Worm (Caenorhabditis elegans) whole organism, mixed stage, embryonic: ENCODE results near the gene tmc-1.

Experiments used
- M03D4.4 ChIP-seq: sonication (generic microtip); optimal IDR thresholded peaks from 2 replicates; lab custom pipeline; 2017; ENCODE audit warnings: mild to moderate bottlenecking, missing genetic modification characterization, missing compliant biosample characterization
- blmp-1 ChIP-seq: fragments of 150-350 bp; optimal IDR thresholded peaks from 2 replicates; lab custom pipeline; 2014; ENCODE audit warnings: missing biosample characterization, missing genetic modification characterization
- ceh-39 ChIP-seq: fragments of 150-350 bp; optimal IDR thresholded peaks from 2 replicates; lab custom pipeline; 2014; ENCODE audit warnings: missing biosample characterization, missing genetic modification characterization
- ceh-83 ChIP-seq: fragments of 200-800 bp; sonication (Bioruptor generic); optimal IDR thresholded peaks from 2 replicates; lab custom pipeline; 2018; ENCODE audit warnings: mild to moderate bottlenecking, missing genetic modification characterization, missing compliant biosample characterization
- ces-1 ChIP-seq: fragments of 150-350 bp; optimal IDR thresholded peaks from 2 replicates; lab custom pipeline; 2014; ENCODE audit warnings: missing biosample characterization, missing genetic modification reagents, missing genetic modification characterization
- cnd-1 ChIP-seq: fragments of 200-800 bp; sonication (Bioruptor generic); optimal IDR thresholded peaks from 2 replicates; lab custom pipeline; 2018; ENCODE audit warnings: mild to moderate bottlenecking, missing genetic modification characterization, missing compliant biosample characterization
- drap-1 ChIP-seq: fragments of 200-800 bp; sonication (Bioruptor generic); optimal IDR thresholded peaks from 3 replicates; lab custom pipeline; 2018; ENCODE audit warnings: mild to moderate bottlenecking, missing genetic modification characterization, missing compliant biosample characterization
- elt-1 ChIP-seq: sonication (generic microtip); optimal IDR thresholded peaks from 2 replicates; lab custom pipeline; 2017; ENCODE audit warnings: missing genetic modification characterization, mild to moderate bottlenecking, missing compliant biosample characterization, antibody characterized with exemption, moderate library complexity, borderline replicate concordance; ENCODE audit not compliant: insufficient read depth
- elt-3 ChIP-seq: fragments of 150-350 bp; optimal IDR thresholded peaks from 2 replicates; lab custom pipeline; 2014; ENCODE audit warnings: missing biosample characterization, missing genetic modification characterization
- flh-1 ChIP-seq: fragments of 200-800 bp; sonication (Bioruptor generic); optimal IDR thresholded peaks from 2 replicates; lab custom pipeline; 2018; ENCODE audit warnings: mild to moderate bottlenecking, missing genetic modification characterization, moderate library complexity, missing compliant biosample characterization
- ham-2 ChIP-seq: fragments of 200-800 bp; sonication (Bioruptor generic); optimal IDR thresholded peaks from 2 replicates; lab custom pipeline; 2018; ENCODE audit warnings: mild to moderate bottlenecking, missing genetic modification characterization, missing compliant biosample characterization
- hlh-1 ChIP-seq: fragments of 150-350 bp; optimal IDR thresholded peaks from 2 replicates; lab custom pipeline; 2014; ENCODE audit warnings: missing biosample characterization, missing genetic modification reagents, missing genetic modification characterization
- lin-13 ChIP-seq: fragments of 150-350 bp; optimal IDR thresholded peaks from 2 replicates; lab custom pipeline; 2014; ENCODE audit warnings: missing biosample characterization, missing genetic modification characterization
- lin-32 ChIP-seq: fragments of 200-800 bp; sonication (Bioruptor generic); optimal IDR thresholded peaks from 2 replicates; lab custom pipeline; 2018; ENCODE audit warnings: mild to moderate bottlenecking, missing genetic modification characterization, missing compliant biosample characterization
- lsy-2 ChIP-seq: fragments of 150-350 bp; optimal IDR thresholded peaks from 2 replicates; lab custom pipeline; 2014; ENCODE audit warnings: missing biosample characterization, missing genetic modification characterization
- mab-5 ChIP-seq: fragments of 150-350 bp; optimal IDR thresholded peaks from 2 replicates; lab custom pipeline; 2014; ENCODE audit warnings: missing biosample characterization, missing genetic modification characterization
- mep-1 ChIP-seq: fragments of 150-350 bp; optimal IDR thresholded peaks from 2 replicates; lab custom pipeline; 2017; ENCODE audit warnings: missing biosample characterization, missing genetic modification reagents, missing genetic modification characterization, inconsistent platforms
- mls-2 ChIP-seq: sonication (generic microtip); optimal IDR thresholded peaks from 2 replicates; lab custom pipeline; 2016; ENCODE audit warnings: mild to moderate bottlenecking, missing genetic modification characterization, moderate library complexity, missing compliant biosample characterization
- nhr-12 ChIP-seq: fragments of 150-350 bp; optimal IDR thresholded peaks from 2 replicates; lab custom pipeline; 2014; ENCODE audit warnings: missing biosample characterization, missing genetic modification characterization
- nhr-2 ChIP-seq: fragments of 150-350 bp; optimal IDR thresholded peaks from 2 replicates; lab custom pipeline; 2014; ENCODE audit warnings: missing biosample characterization, missing genetic modification characterization
- nhr-237 ChIP-seq: fragments of 150-350 bp; optimal IDR thresholded peaks from 2 replicates; lab custom pipeline; 2014; ENCODE audit warnings: missing biosample characterization, missing genetic modification characterization
- nhr-28 ChIP-seq: fragments of 150-350 bp; optimal IDR thresholded peaks from 2 replicates; lab custom pipeline; 2014; ENCODE audit warnings: missing biosample characterization, missing genetic modification characterization
- nhr-76 ChIP-seq: sonication (generic microtip); optimal IDR thresholded peaks from 2 replicates; lab custom pipeline; 2017; ENCODE audit warnings: missing biosample characterization, missing genetic modification characterization
- pha-4 ChIP-seq: fragments of 150-350 bp; optimal IDR thresholded peaks from 2 replicates; lab custom pipeline; 2018; ENCODE audit warnings: missing biosample characterization, missing genetic modification reagents, missing genetic modification characterization
- sem-2 ChIP-seq: fragments of 200-800 bp; sonication (Bioruptor generic); optimal IDR thresholded peaks from 2 replicates; lab custom pipeline; 2018; ENCODE audit warnings: mild to moderate bottlenecking, missing genetic modification characterization, missing compliant biosample characterization
- snpc-4 ChIP-seq: fragments of 150-350 bp; optimal IDR thresholded peaks from 2 replicates; lab custom pipeline; 2014; ENCODE audit warnings: missing biosample characterization, missing genetic modification characterization
- sptf-1 ChIP-seq: sonication (generic microtip); optimal IDR thresholded peaks from 2 replicates; lab custom pipeline; 2017; ENCODE audit warnings: mild to moderate bottlenecking, missing genetic modification characterization, moderate library complexity, missing compliant biosample characterization
- unc-120 ChIP-seq: sonication (generic microtip); optimal IDR thresholded peaks from 2 replicates; lab custom pipeline; 2017; ENCODE audit warnings: missing genetic modification characterization, missing compliant biosample characterization; ENCODE audit not compliant: poor library complexity, severe bottlenecking
- unc-62 ChIP-seq: fragments of 150-350 bp; optimal IDR thresholded peaks from 2 replicates; lab custom pipeline; 2014; ENCODE audit warnings: missing biosample characterization, missing genetic modification reagents, missing genetic modification characterization
- zip-8 ChIP-seq: fragments of 150-350 bp; optimal IDR thresholded peaks from 2 replicates; lab custom pipeline; 2014; ENCODE audit warnings: missing biosample characterization, missing genetic modification characterization
- ztf-11 ChIP-seq: fragments of 150-350 bp; optimal IDR thresholded peaks from 2 replicates; lab custom pipeline; 2014; ENCODE audit warnings: missing biosample characterization, missing genetic modification characterization

Gene tmc-1

DNA sequence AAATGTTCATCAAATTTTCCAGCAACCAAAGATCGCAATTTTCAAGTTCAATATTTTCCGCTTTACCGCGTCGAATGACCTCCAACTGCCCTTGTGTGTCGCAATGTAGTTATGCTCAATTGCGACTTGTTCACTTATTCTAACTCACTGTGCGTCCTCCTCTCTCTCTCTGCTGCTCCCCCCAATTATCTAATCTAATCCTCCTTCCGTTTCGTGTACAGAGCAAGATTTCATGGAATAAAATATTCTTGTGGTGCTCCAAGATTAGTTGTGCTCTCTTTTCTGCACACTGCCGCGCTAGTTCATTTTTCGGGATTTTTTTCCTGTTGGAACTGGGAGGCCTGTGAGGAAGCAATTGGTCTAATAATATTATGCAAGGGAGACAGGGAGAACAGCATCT, 22.0 kb downstream of the tmc-1 start:
- TF ChIP-seq unc-62 (GFP tag; lab: Kevin White, UChicago) (no peak), ces-1 (peak; percentile 92)

- TF ChIP-seq ces-1: peak; percentile 87
- TF ChIP-seq hlh-1: no peak
These were observed 23.5 kb downstream of the tmc-1 start for ce11 chrX:1185474-1185873.

ce11 chrX:1191582-1191981, 29.6 kb downstream of the tmc-1 start, which contains the start of gene T13G4.4:
TSS of gene T13G4.4 (minus strand) at chrX:1191678.
- TF ChIP-seq snpc-4 (tag; lab: Kevin White, UChicago) (no peak), unc-62 (GFP tag; lab: Kevin White, UChicago) (peak; percentile 13), flh-1 (no peak), ztf-11 (tag; lab: Kevin White, UChicago) (no peak), ceh-39 (tag; lab: Kevin White, UChicago) (no peak), mep-1 (tag; lab: Kevin White, UChicago) (no peak), hlh-1 (peak; percentile 88), lin-13 (tag; lab: Kevin White, UChicago) (no peak), drap-1 (GFP tag; lab: Kevin White, UChicago) (no peak), nhr-2 (peak; percentile 69), pha-4 (tag; lab: Kevin White, UChicago) (no peak), elt-1 (tag; lab: Kevin White, UChicago) (peak; percentile 62)

DNA sequence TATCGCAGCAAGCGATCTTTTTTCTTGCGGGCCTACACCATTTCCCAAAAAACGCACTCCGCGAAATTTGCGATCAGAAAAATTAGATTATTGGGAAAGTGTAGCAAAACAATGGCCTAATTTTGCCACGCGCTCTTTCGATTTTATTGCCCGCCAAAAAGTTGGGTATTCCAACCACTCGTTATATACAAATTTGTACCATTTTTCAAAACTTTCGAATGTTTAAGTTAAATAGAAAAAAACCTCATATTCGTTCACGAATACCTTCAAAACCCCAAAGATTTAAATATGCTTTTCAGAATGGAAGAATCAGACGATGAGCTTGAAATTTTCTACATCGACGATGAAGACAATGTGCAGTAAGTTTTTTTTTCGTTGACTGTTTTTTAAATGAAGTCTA, 30.8 kb downstream of the tmc-1 start, which contains the start of gene T13G4.1:
T13G4.1 (plus strand) TSS at position 301 of the 400 bp plus-strand sequence.
- TF ChIP-seq hlh-1 (no peak), sptf-1 (tag; lab: Kevin White, UChicago) (no peak), elt-1 (tag; lab: Kevin White, UChicago) (no peak), elt-3 (tag; lab: Kevin White, UChicago) (no peak), blmp-1 (no peak), ces-1 (no peak), mab-5 (tag; lab: Kevin White, UChicago) (no peak), mep-1 (tag; lab: Kevin White, UChicago) (no peak), sem-2 (GFP tag; lab: Kevin White, UChicago) (no peak), nhr-12 (tag; lab: Kevin White, UChicago) (no peak), nhr-76 (tag; lab: Kevin White, UChicago) (no peak), unc-120 (tag; lab: Kevin White, UChicago) (no peak), zip-8 (tag; lab: Kevin White, UChicago) (no peak), drap-1 (GFP tag; lab: Kevin White, UChicago) (no peak), lsy-2 (tag; lab: Kevin White, UChicago) (no peak)

DNA sequence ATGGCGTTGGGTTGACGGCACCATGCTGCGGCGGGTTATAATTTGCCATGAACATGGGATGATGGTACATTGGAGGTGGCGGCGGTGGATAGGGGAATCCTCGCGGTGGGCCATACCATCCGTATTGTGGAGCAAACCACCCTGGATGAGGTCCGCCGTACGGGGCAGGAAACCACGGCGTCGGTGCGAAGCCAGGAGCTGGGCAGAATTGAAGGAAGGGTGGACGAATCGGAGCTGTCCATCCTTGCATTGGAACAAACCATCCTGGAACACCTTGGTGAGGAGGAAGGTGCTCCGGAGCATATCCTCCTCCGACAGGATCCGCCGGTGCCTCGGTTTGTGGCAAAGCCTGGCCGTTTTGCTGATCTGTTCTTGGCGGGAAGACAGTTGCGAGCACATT, 40.6 kb downstream of the tmc-1 start:
- no peak for TF ChIP-seq cnd-1
- no peak for TF ChIP-seq hlh-1
- TF ChIP-seq ceh-39 (tag; lab: Kevin White, UChicago): no peak
- no peak for TF ChIP-seq lsy-2 (tag; lab: Kevin White, UChicago)
- TF ChIP-seq unc-120 (tag; lab: Kevin White, UChicago): no peak
- TF ChIP-seq elt-3 (tag; lab: Kevin White, UChicago): no peak
- no peak for TF ChIP-seq ces-1
- no peak for TF ChIP-seq mab-5 (tag; lab: Kevin White, UChicago)
- no peak for TF ChIP-seq lin-13 (tag; lab: Kevin White, UChicago)
- TF ChIP-seq pha-4 (tag; lab: Kevin White, UChicago): no peak
- no peak for TF ChIP-seq mep-1 (tag; lab: Kevin White, UChicago)
- no peak for TF ChIP-seq nhr-76 (tag; lab: Kevin White, UChicago)
- no peak for TF ChIP-seq nhr-28
- TF ChIP-seq sem-2 (GFP tag; lab: Kevin White, UChicago): no peak

- no peak for TF ChIP-seq mls-2 (tag; lab: Kevin White, UChicago)
- TF ChIP-seq lin-13 (tag; lab: Kevin White, UChicago): no peak
- no peak for TF ChIP-seq M03D4.4 (tag; lab: Kevin White, UChicago)
- TF ChIP-seq blmp-1: no peak
- TF ChIP-seq ceh-83: no peak
- TF ChIP-seq ham-2 (GFP tag; lab: Kevin White, UChicago): no peak
- no peak for TF ChIP-seq hlh-1
- TF ChIP-seq lsy-2 (tag; lab: Kevin White, UChicago): no peak
- TF ChIP-seq unc-120 (tag; lab: Kevin White, UChicago): no peak
- TF ChIP-seq nhr-76 (tag; lab: Kevin White, UChicago): no peak
- TF ChIP-seq zip-8 (tag; lab: Kevin White, UChicago): no peak
- no peak for TF ChIP-seq drap-1 (GFP tag; lab: Kevin White, UChicago)
- no peak for TF ChIP-seq snpc-4 (tag; lab: Kevin White, UChicago)
- TF ChIP-seq lin-32 (GFP tag; lab: Kevin White, UChicago): no peak
- TF ChIP-seq nhr-237 (tag; lab: Kevin White, UChicago): no peak
- TF ChIP-seq nhr-2: no peak
- no peak for TF ChIP-seq ceh-39 (tag; lab: Kevin White, UChicago)
- TF ChIP-seq, all 35 proteins: peak for 0
These were observed 44.0 kb downstream of the tmc-1 start, which contains the start of gene T13G4.7 for ce11 chrX:1206029-1206428. TSS of gene T13G4.7 (minus strand) at chrX:1206129.
